Fruit fly (Drosophila melanogaster): ENCODE data around the gene Oseg5.
A peak's percentile ranks its signal among the peaks of the same experiment; 100 is the strongest.

Oseg5 gene

dm6 chr2L:20787271-20787791, 48.3 kb downstream of the Oseg5 start, which contains the start of gene Pomp (continued):
- TF ChIP-seq ash1 (GFP tag; optimal IDR thresholded peaks at IDR 0.05) (peak; percentile 40), br (optimal IDR thresholded peaks at IDR 0.05) (no peak), ci (GFP tag; IDR thresholded peaks at IDR 0.05) (peak; percentile 93), Hand (GFP tag; optimal IDR thresholded peaks at IDR 0.05) (peak; percentile 23), zfh1 (GFP tag; IDR thresholded peaks at IDR 0.05) (peak; percentile 92), bigmax (GFP tag; optimal IDR thresholded peaks at IDR 0.05) (peak; percentile 45), Oaz (GFP tag; IDR thresholded peaks at IDR 0.05) (peak; percentile 61), CG3407 (GFP tag; optimal IDR thresholded peaks at IDR 0.05) (peak; percentile 66), CG9437 (GFP tag; optimal IDR thresholded peaks at IDR 0.05) (peak; percentile 56), CrebB (tag; optimal IDR thresholded peaks at IDR 0.05) (peak; percentile 69), CG11456 (GFP tag; IDR thresholded peaks at IDR 0.05) (peak; percentile 90), HHEX (GFP tag; optimal IDR thresholded peaks at IDR 0.05) (peak; percentile 87), Med (GFP tag) (peak; percentile 90), CG9215 (GFP tag; IDR thresholded peaks at IDR 0.05) (peak; percentile 73), tgo (GFP tag; IDR thresholded peaks at IDR 0.05) (peak; percentile 90), CG10959 (GFP tag; IDR thresholded peaks at IDR 0.05) (peak; percentile 71), Scr (GFP tag; IDR thresholded peaks at IDR 0.05; ENCODE audit: partially characterized antibody) (peak; percentile 62), salm (tag; optimal IDR thresholded peaks at IDR 0.05) (peak; percentile 73), slou (GFP tag; optimal IDR thresholded peaks at IDR 0.05) (peak; percentile 81), CG7271 (tag; optimal IDR thresholded peaks at IDR 0.05) (no peak), tna (GFP tag; IDR thresholded peaks at IDR 0.05; ENCODE audit: partially characterized antibody) (peak; percentile 46; the same call in 1 of the 2 replicates), CG30403 (GFP tag; optimal IDR thresholded peaks at IDR 0.05) (peak; percentile 86), danr (GFP tag; IDR thresholded peaks at IDR 0.05) (peak; percentile 77; the same call in 1 of the 2 replicates), Hr51 (GFP tag; optimal IDR thresholded peaks at IDR 0.05) (peak; percentile 64 to 87), CG10654 (GFP tag; optimal IDR thresholded peaks at IDR 0.05) (peak; percentile 85), sob (GFP tag; IDR thresholded peaks at IDR 0.05) (peak; percentile 94), knrl (GFP tag; IDR thresholded peaks at IDR 0.05; ENCODE audit: partially characterized antibody) (peak; percentile 64; the same call in 2 of the 3 replicates), tx (GFP tag; optimal IDR thresholded peaks at IDR 0.05) (peak; percentile 44), abd-A (tag; optimal IDR thresholded peaks at IDR 0.05) (no peak), CG15514 (GFP tag; optimal IDR thresholded peaks at IDR 0.05) (peak; percentile 88), CG1602 (GFP tag; optimal IDR thresholded peaks at IDR 0.05) (peak; percentile 79), CG9876 (GFP tag; optimal IDR thresholded peaks at IDR 0.05) (no peak), fd96Cb (tag; optimal IDR thresholded peaks at IDR 0.05) (peak; percentile 88), CG7357 (GFP tag; IDR thresholded peaks at IDR 0.05) (peak; percentile 71), vvl (GFP tag; IDR thresholded peaks at IDR 0.05) (peak; percentile 95), Sry-β (GFP tag; optimal IDR thresholded peaks at IDR 0.05) (no peak), bsh (GFP tag; optimal IDR thresholded peaks at IDR 0.05) (peak in 1 of 2 experiments; percentile 81), Hr3 (GFP tag; optimal IDR thresholded peaks at IDR 0.05) (peak; percentile 99), dati (GFP tag; IDR thresholded peaks at IDR 0.05) (peak; percentile 78), hbn (GFP tag; IDR thresholded peaks at IDR 0.05; ENCODE audit: partially characterized antibody) (no peak; the same call in 1 of the 2 replicates), CG2712 (tag; optimal IDR thresholded peaks at IDR 0.05) (peak; percentile 92), Sin3A (optimal IDR thresholded peaks at IDR 0.05) (no peak), Elba2 (GFP tag; optimal IDR thresholded peaks at IDR 0.05) (no peak), CG9797 (GFP tag; optimal IDR thresholded peaks at IDR 0.05) (peak; percentile 22), Blimp-1 (GFP tag; optimal IDR thresholded peaks at IDR 0.05) (peak; percentile 84), Tbp (GFP tag; optimal IDR thresholded peaks at IDR 0.05) (no peak), zfh2 (GFP tag; optimal IDR thresholded peaks at IDR 0.05) (peak; percentile 63), zf30C (GFP tag; optimal IDR thresholded peaks at IDR 0.05) (peak; percentile 0), CG4617 (GFP tag; optimal IDR thresholded peaks at IDR 0.05; ENCODE audit: borderline replicate concordance) (peak; percentile 60), CG8765 (GFP tag; IDR thresholded peaks at IDR 0.05) (peak; percentile 73)

Measured in whole organism, embryonic.